Fruit fly (Drosophila melanogaster) Kc167 (cell line): ENCODE results near the gene Cyp4d8.

Source experiments
- Myc ChIP-seq: fragments of >200 bp; optimal IDR thresholded peaks from 2 replicates; lab custom pipeline; 2017; ENCODE audit warnings: missing external identifiers
- Sin3A ChIP-seq: fragments of >200 bp; optimal IDR thresholded peaks from 2 replicates; lab custom pipeline; 2018; ENCODE audit warnings: missing external identifiers
- h ChIP-seq: fragments of >200 bp; optimal IDR thresholded peaks from 3 replicates; lab custom pipeline; 2018; ENCODE audit warnings: missing external identifiers
- insv ChIP-seq: fragments of >200 bp; optimal IDR thresholded peaks from 3 replicates; lab custom pipeline; 2018; ENCODE audit warnings: missing external identifiers
- psq ChIP-seq: fragments of >200 bp; optimal IDR thresholded peaks from 2 replicates; lab custom pipeline; 2017; ENCODE audit warnings: missing external identifiers
- ttk ChIP-seq: sonication (Bioruptor generic); optimal IDR thresholded peaks from 2 replicates; lab custom pipeline; 2017; ENCODE audit warnings: missing external identifiers

Gene Cyp4d8

dm6 chr3L:7465209-7465608 lies 30.8 kb downstream of the Cyp4d8 start, which contains the start of the genes CG42660, CG42661 and Tsp66A:
TSS of gene CG42660 (plus strand) at chr3L:7465509.
TSS of gene CG42661 (plus strand) at chr3L:7465509.
TSS of gene Tsp66A (plus strand) at chr3L:7465509.
- TF ChIP-seq psq (lab: Kevin White, UChicago) (no peak), h (lab: Kevin White, UChicago) (no peak), insv (lab: Kevin White, UChicago) (no peak), Myc (lab: Kevin White, UChicago) (no peak), ttk (no peak), Sin3A (no peak)

dm6 chr3L:7455849-7456248 lies 40.1 kb downstream of the Cyp4d8 start, which contains the start of gene ppk26:
TSS of gene ppk26 (plus strand) at chr3L:7456149.
- TF ChIP-seq insv (lab: Kevin White, UChicago) (no peak), h (lab: Kevin White, UChicago) (no peak), ttk (no peak), Sin3A (no peak), Myc (lab: Kevin White, UChicago) (no peak), psq (lab: Kevin White, UChicago) (no peak)

dm6 chr3L:7450553-7450952 lies 45.4 kb downstream of the Cyp4d8 start, which contains the start of gene CG33278:
TSS of gene CG33278 (plus strand) at chr3L:7450853.
- TF ChIP-seq h (lab: Kevin White, UChicago) (no peak), ttk (no peak), Myc (lab: Kevin White, UChicago) (no peak), psq (lab: Kevin White, UChicago) (no peak), insv (lab: Kevin White, UChicago) (no peak), Sin3A (no peak)

dm6 chr3L:7449097-7449496 lies 46.9 kb downstream of the Cyp4d8 start:
- TF ChIP-seq h (lab: Kevin White, UChicago) (no peak), insv (lab: Kevin White, UChicago) (no peak), Myc (lab: Kevin White, UChicago) (no peak), psq (lab: Kevin White, UChicago) (no peak), ttk (no peak), Sin3A (no peak)
